Fruit fly (Drosophila melanogaster) whole organism, adult: ENCODE measurements around the gene Kaz.

Source experiments
- CG11617 ChIP-seq: fragments of 200-800 bp; sonication (Bioruptor generic); optimal IDR thresholded peaks from 2 replicates; lab custom pipeline; 2017; ENCODE audit warnings: mild to moderate bottlenecking, missing biosample characterization, missing genetic modification reagents, missing genetic modification characterization
- CG12768 ChIP-seq: fragments of 200-800 bp; sonication (Bioruptor generic); optimal IDR thresholded peaks from 2 replicates; lab custom pipeline; 2017; ENCODE audit warnings: missing biosample characterization, missing genetic modification characterization, mild to moderate bottlenecking, moderate library complexity, missing genetic modification reagents
- CG14711 ChIP-seq: fragments of 200-800 bp; sonication (Bioruptor generic); optimal IDR thresholded peaks from 2 replicates; lab custom pipeline; 2018; ENCODE audit warnings: missing biosample characterization, mild to moderate bottlenecking, missing genetic modification characterization, moderate library complexity
- CG1620 ChIP-seq: fragments of 200-800 bp; sonication (Bioruptor generic); optimal IDR thresholded peaks from 2 replicates; lab custom pipeline; 2016; ENCODE audit warnings: missing biosample characterization, missing genetic modification characterization
- CG33017 ChIP-seq: fragments of 200-800 bp; sonication (Bioruptor generic); optimal IDR thresholded peaks from 2 replicates; lab custom pipeline; 2018; ENCODE audit warnings: missing biosample characterization, mild to moderate bottlenecking, missing genetic modification characterization, moderate library complexity
- CG5204 ChIP-seq: fragments of 200-800 bp; sonication (Bioruptor generic); optimal IDR thresholded peaks from 2 replicates; lab custom pipeline; 2016; ENCODE audit warnings: missing biosample characterization, missing genetic modification characterization
- CG7045 ChIP-seq: fragments of 200-800 bp; sonication (Bioruptor generic); optimal IDR thresholded peaks from 2 replicates; lab custom pipeline; 2017; ENCODE audit warnings: missing biosample characterization, mild to moderate bottlenecking, missing genetic modification characterization
- CG7101 ChIP-seq: fragments of 200-800 bp; sonication (Bioruptor generic); optimal IDR thresholded peaks from 2 replicates; lab custom pipeline; 2018; ENCODE audit warnings: missing biosample characterization, mild to moderate bottlenecking, missing genetic modification characterization, moderate library complexity
- Clk ChIP-seq: fragments of 200-800 bp; sonication (Bioruptor generic); optimal IDR thresholded peaks from 2 replicates; lab custom pipeline; 2017; ENCODE audit warnings: missing biosample characterization, missing genetic modification characterization
- Crg-1 ChIP-seq: fragments of 200-800 bp; sonication (Bioruptor generic); optimal IDR thresholded peaks from 2 replicates; lab custom pipeline; 2016; ENCODE audit warnings: missing biosample characterization, missing genetic modification characterization
- Hr96 ChIP-seq: fragments of 200-800 bp; sonication (Bioruptor generic); optimal IDR thresholded peaks from 2 replicates; lab custom pipeline; 2016; ENCODE audit warnings: missing biosample characterization, missing genetic modification characterization
- Mnt ChIP-seq: fragments of 200-800 bp; sonication (Bioruptor generic); optimal IDR thresholded peaks from 2 replicates; lab custom pipeline; 2016; ENCODE audit warnings: missing biosample characterization, mild to moderate bottlenecking, missing genetic modification characterization
- bab1 ChIP-seq: fragments of 200-800 bp; sonication (Bioruptor generic); optimal IDR thresholded peaks from 3 replicates; lab custom pipeline; 2019; ENCODE audit warnings: missing biosample characterization, mild to moderate bottlenecking, missing genetic modification characterization, moderate library complexity
- cic ChIP-seq: fragments of 200-800 bp; sonication (Bioruptor generic); optimal IDR thresholded peaks from 2 replicates; lab custom pipeline; 2017; ENCODE audit warnings: missing biosample characterization, mild to moderate bottlenecking, missing genetic modification characterization, moderate library complexity
- cnc ChIP-seq, 2 experiments: fragments of >200 bp; optimal IDR thresholded peaks; 2 replicates each; lab custom pipeline; 2017
- kay ChIP-seq: fragments of 200-800 bp; sonication (Bioruptor generic); peaks from one replicate; lab custom pipeline; 2016; ENCODE audit warnings: missing biosample characterization, missing genetic modification characterization, borderline replicate concordance
- ovo ChIP-seq: fragments of 200-800 bp; sonication (Bioruptor generic); optimal IDR thresholded peaks from 2 replicates; lab custom pipeline; 2016; ENCODE audit warnings: missing biosample characterization, missing genetic modification characterization
- pad ChIP-seq: fragments of 200-800 bp; sonication (Bioruptor generic); optimal IDR thresholded peaks from 3 replicates; lab custom pipeline; 2017; ENCODE audit warnings: missing biosample characterization, missing genetic modification characterization, mild to moderate bottlenecking, moderate library complexity, missing genetic modification reagents
- tj ChIP-seq: fragments of 200-800 bp; sonication (Bioruptor generic); optimal IDR thresholded peaks from 3 replicates; lab custom pipeline; 2017; ENCODE audit warnings: missing biosample characterization, mild to moderate bottlenecking, missing genetic modification characterization, moderate library complexity
- toe ChIP-seq: fragments of 200-800 bp; sonication (Bioruptor generic); optimal IDR thresholded peaks from 2 replicates; lab custom pipeline; 2016; ENCODE audit warnings: missing biosample characterization, missing genetic modification characterization

Gene Kaz

DNA sequence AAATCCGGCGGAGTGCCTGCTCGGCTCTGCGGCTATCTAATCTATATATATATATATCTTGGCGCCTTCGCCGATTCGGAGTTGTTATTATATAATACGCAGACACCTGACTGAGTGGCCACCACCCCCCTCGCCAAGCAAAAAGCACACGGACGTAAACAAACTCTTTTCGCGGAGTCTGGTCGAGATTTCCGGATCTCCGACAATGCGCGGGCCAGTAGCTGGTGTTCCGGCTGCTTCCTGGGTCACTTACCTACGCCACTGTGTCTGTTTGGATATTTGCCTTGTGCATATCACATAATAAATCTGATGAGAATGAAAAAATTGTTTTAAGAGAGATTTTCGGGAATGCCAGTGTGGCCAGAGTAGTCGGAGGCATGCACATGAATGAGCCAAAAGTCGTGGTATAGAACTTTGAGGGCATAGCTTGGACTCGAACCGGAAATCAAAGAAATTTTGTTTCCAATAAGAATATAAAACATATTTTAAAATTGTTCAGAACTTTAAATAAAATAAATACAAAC, 42.7 kb downstream of the Kaz start, which contains the start of gene CG5805:
Gene CG5805 (minus strand): TSS at position 380 of the 524 bp plus-strand sequence.
- TF ChIP-seq Mnt (GFP tag; lab: Kevin White, UChicago) (peak; percentile 69), CG12768 (GFP tag; lab: Kevin White, UChicago) (peak; percentile 64), bab1 (peak; percentile 72), Hr96 (GFP tag; lab: Kevin White, UChicago) (peak; percentile 67), CG7045 (GFP tag; lab: Kevin White, UChicago) (peak; percentile 88), CG14711 (peak; percentile 61), CG7101 (tag; lab: Kevin White, UChicago) (peak; percentile 67), pad (GFP tag; lab: Kevin White, UChicago) (peak; percentile 65), CG1620 (GFP tag; lab: Kevin White, UChicago) (peak; percentile 74), Clk (GFP tag; lab: Kevin White, UChicago) (peak; percentile 28), ovo (GFP tag; lab: Kevin White, UChicago) (peak; percentile 52), tj (GFP tag; lab: Kevin White, UChicago) (peak; percentile 47), CG33017 (peak; percentile 51), CG5204 (peak; percentile 65), Crg-1 (GFP tag; lab: Kevin White, UChicago) (peak; percentile 73), CG11617 (GFP tag; lab: Kevin White, UChicago) (peak; percentile 78), cnc (optimal IDR thresholded peaks at IDR 0.05; lab: Kevin White, UChicago) (no peak), kay (GFP tag; lab: Kevin White, UChicago) (no peak), cic (peak; percentile 11), toe (GFP tag; lab: Kevin White, UChicago) (peak; percentile 84)
